Worm (Caenorhabditis elegans): Measurements from ENCODE around the gene fkh-8.

The fkh-8 gene

ce11 chrII:6196875-6197274, 5.7 kb upstream of the fkh-8 start, which contains the start of the genes rbmx-2 and C30B5.2:
TSS of gene rbmx-2 (minus strand) at chrII:6196948.
TSS of gene C30B5.2 (plus strand) at chrII:6197180.
- TF ChIP-seq dao-5 (tag; optimal IDR thresholded peaks at IDR 0.05) (no peak), W03F9.2 (tag; optimal IDR thresholded peaks at IDR 0.05) (no peak), him-1 (tag; optimal IDR thresholded peaks at IDR 0.05) (no peak)

- TF ChIP-seq dao-5 (tag; optimal IDR thresholded peaks at IDR 0.05), result no peak
- TF ChIP-seq him-1 (tag; optimal IDR thresholded peaks at IDR 0.05), result no peak
- no peak for TF ChIP-seq W03F9.2 (tag; optimal IDR thresholded peaks at IDR 0.05)
Measured at ce11 chrII:6192484-6192883, 1.3 kb upstream of the fkh-8 start, which contains the start of gene cpb-2. TSS of gene cpb-2 (plus strand) at chrII:6192784.

DNA sequence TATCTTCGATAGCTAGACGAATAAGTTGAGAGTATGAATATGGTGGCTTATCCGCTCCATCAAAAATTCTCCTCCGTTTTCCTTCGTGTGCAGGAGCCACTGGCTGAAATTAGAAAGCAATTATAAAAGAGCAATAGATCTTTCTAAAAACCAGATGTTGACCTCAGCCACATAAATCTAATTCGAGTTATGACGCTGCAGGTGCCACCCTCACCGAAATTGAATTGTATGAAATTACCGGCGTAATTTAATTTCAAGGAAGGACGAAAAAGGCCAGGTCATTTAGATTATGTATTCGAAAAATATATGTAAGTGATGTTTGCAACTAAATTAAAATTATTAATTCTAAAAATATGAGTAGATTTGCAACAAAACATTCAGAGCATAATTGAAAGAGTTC, 423 bp downstream of the fkh-8 start:
- no peak for TF ChIP-seq him-1 (tag; optimal IDR thresholded peaks at IDR 0.05)
- TF ChIP-seq W03F9.2 (tag; optimal IDR thresholded peaks at IDR 0.05), result no peak
- no peak for TF ChIP-seq dao-5 (tag; optimal IDR thresholded peaks at IDR 0.05)

DNA sequence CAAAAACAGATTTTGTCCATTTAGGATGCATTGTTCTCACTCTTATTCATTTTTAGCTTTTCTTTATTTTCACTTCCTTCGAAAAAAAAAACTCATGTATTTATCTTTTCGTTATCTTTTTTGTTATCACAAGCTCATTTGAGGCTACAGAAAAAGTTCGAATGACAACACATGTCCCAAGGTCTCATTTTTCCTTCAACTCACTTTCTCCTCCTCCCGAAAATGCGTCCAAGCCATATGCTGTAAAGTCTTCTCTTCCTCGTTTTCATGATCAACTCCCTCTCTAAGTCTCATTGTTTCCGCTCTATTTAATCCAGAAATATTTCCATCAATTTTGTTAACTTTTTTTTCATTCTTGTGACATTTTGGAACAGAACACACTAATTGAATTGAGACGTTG, 9.9 kb downstream of the fkh-8 start:
- no peak for TF ChIP-seq W03F9.2 (tag; optimal IDR thresholded peaks at IDR 0.05)

- TF ChIP-seq W03F9.2 (tag; optimal IDR thresholded peaks at IDR 0.05), result no peak
- TF ChIP-seq him-1 (tag; optimal IDR thresholded peaks at IDR 0.05), result no peak
Measured at ce11 chrII:6180552-6180951, 10.6 kb downstream of the fkh-8 start.

- no peak for TF ChIP-seq dao-5 (tag; optimal IDR thresholded peaks at IDR 0.05)
- no peak for TF ChIP-seq him-1 (tag; optimal IDR thresholded peaks at IDR 0.05)
- TF ChIP-seq W03F9.2 (tag; optimal IDR thresholded peaks at IDR 0.05), result no peak
Measured at ce11 chrII:6179531-6179930, 11.7 kb downstream of the fkh-8 start, which contains the start of gene F40H3.1. TSS of gene F40H3.1 (plus strand) at chrII:6179831.

DNA sequence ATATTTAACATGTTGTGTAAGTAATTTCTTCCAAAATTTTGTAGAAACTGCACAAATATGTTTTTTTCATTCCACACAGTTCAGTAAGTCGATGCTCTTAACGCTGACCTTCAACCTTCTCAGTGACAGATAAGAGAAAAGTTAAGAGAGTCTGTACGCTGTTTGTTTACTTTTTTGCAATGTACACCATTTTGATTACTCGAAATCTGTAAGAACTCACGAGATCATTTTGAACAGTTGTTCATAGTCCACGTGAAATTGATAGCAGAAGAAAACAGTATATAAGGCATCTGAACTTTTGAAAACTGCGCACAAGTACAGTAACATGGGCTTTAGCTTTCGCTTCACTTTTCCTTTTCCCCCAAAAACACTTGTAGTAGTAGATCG, 12.5 kb downstream of the fkh-8 start:
- no peak for TF ChIP-seq dao-5 (tag; optimal IDR thresholded peaks at IDR 0.05)
- TF ChIP-seq him-1 (tag; optimal IDR thresholded peaks at IDR 0.05), result no peak
- TF ChIP-seq W03F9.2 (tag; optimal IDR thresholded peaks at IDR 0.05), result no peak

DNA sequence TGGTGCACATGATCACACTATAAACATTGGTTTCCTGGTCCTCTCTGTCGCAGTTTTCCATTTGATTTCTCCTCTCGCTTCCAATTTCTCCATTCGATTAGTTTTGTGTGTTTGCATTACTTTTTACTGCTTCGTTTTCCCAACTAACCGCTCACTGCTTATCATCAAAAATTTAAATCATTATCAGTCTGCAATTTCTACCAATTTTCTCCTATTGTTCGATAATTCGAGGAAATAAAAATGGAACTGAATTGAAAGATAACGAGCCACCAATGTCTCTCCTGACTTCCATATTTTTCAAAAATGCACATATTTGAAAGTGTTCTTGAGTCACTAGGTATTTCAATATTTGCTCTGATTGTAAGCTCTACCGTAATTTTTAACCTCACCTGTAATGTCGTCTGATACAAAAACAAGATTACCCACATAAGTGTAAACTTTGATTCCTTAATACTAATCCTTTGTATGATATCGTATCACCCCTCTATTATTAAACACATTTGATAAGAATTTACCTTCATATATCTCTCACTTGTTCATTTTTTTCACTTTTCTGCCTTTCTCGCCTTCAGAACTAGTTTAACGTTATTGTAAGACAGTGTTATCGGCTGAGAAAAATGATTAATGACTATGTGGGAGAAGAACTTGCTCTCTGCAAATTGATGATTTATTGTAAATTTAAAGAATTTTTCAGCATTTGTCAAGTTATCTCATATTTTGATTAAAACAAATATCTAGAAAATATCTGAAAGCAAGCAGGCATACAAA, 13.0 kb downstream of the fkh-8 start:
- TF ChIP-seq him-1 (tag; optimal IDR thresholded peaks at IDR 0.05) (no peak), W03F9.2 (tag; optimal IDR thresholded peaks at IDR 0.05) (no peak), dao-5 (tag; optimal IDR thresholded peaks at IDR 0.05) (no peak)

ce11 chrII:6176154-6176897, 14.9 kb downstream of the fkh-8 start:
- no peak for TF ChIP-seq dao-5 (tag; optimal IDR thresholded peaks at IDR 0.05)
- no peak for TF ChIP-seq him-1 (tag; optimal IDR thresholded peaks at IDR 0.05)
- TF ChIP-seq W03F9.2 (tag; optimal IDR thresholded peaks at IDR 0.05), result no peak

DNA sequence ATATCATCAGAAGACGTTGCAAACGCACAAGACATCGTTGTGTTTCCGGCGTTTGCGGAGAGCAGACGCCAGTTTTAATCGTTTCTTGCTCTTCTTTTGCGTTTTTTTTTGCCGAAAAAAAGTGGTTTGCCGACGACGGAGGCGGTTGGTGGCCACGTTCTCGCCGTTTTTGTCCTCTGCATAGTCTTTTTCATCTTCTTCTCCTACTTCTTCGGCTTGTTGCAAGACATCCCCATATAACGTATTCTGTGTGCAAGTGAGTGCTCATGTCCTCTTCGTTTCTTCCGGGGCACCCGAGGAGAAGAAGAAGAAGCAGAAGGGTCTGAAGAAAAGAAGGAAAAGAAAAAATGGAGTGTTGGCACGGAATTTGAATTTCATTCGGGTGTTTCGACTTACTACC, 16.2 kb downstream of the fkh-8 start:
- no peak for TF ChIP-seq dao-5 (tag; optimal IDR thresholded peaks at IDR 0.05)
- TF ChIP-seq him-1 (tag; optimal IDR thresholded peaks at IDR 0.05), result peak; percentile 13

DNA sequence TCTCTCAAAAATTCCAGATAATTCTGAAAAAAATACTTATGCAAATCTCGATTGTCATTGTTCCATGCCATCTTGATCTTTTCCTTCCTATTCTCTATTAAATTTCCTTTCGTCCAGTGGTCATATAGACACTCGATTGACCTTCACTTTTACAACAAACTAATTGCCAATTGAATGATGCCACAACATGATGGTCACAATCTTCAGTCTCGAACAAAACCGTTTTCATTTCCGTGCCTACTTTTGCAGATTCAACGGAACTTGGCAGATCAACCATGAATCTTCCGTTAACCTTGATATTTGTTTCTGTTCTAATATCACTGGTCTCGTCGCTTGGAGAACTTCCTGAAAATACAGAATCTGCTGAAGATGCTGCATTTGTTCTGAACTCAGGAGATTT, 17.8 kb downstream of the fkh-8 start, which contains the start of gene F40H3.2:
TSS of gene F40H3.2 (plus strand) at position 250 of the 400 bp plus-strand sequence.
- TF ChIP-seq dao-5 (tag; optimal IDR thresholded peaks at IDR 0.05), result no peak
- no peak for TF ChIP-seq him-1 (tag; optimal IDR thresholded peaks at IDR 0.05)
- no peak for TF ChIP-seq W03F9.2 (tag; optimal IDR thresholded peaks at IDR 0.05)

DNA sequence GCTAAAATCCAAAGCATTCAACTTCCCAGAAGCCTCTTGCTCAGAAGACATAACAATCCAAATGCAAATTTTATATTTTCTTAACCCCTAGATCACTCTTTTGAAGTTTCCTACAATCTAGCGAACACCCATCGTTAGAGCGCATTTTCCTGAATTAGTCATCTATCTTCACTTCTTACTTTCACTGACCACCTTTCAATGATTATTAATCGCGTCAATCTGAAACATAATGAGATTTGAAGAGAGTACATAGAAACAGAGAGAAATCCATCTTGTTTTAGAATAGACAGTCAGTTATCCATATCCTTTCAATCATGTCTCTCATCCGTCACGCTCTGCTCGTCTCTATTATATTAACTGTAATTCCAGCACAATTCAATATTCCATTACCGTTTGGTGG, 20.0 kb downstream of the fkh-8 start, which contains the start of gene F40H3.3:
TSS of gene F40H3.3 (plus strand) at position 280 of the 400 bp plus-strand sequence.
- no peak for TF ChIP-seq him-1 (tag; optimal IDR thresholded peaks at IDR 0.05)
- TF ChIP-seq dao-5 (tag; optimal IDR thresholded peaks at IDR 0.05), result no peak
- no peak for TF ChIP-seq W03F9.2 (tag; optimal IDR thresholded peaks at IDR 0.05)

ce11 chrII:6170236-6170635, 21.0 kb downstream of the fkh-8 start:
- TF ChIP-seq him-1 (tag; optimal IDR thresholded peaks at IDR 0.05) (no peak), W03F9.2 (tag; optimal IDR thresholded peaks at IDR 0.05) (no peak), dao-5 (tag; optimal IDR thresholded peaks at IDR 0.05) (no peak)

DNA sequence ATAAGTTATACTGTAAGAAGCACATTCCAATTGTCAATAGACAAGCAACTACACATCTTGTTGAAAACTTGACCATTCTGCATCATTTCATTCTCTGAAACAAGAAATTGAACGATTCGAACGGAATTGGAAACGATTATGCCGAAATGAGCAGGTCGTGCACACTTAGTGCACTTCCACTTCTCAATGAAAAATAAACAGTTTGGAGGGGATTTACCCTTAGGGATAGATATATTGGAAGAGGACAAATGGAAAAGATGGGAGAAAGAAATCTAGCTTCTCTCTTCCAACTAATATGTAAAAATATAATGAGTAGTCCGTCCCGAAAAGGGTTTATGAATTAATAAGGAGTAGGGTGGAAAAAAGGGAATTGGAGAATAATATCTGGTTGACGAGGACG, 22.0 kb downstream of the fkh-8 start, which contains the start of gene hst-3.1:
TSS of gene hst-3.1 (minus strand) at position 101 of the 400 bp plus-strand sequence.
- TF ChIP-seq W03F9.2 (tag; optimal IDR thresholded peaks at IDR 0.05) (no peak), dao-5 (tag; optimal IDR thresholded peaks at IDR 0.05) (no peak), him-1 (tag; optimal IDR thresholded peaks at IDR 0.05) (no peak)
